Worm (Caenorhabditis elegans): ENCODE results near the gene grl-18.

DNA sequence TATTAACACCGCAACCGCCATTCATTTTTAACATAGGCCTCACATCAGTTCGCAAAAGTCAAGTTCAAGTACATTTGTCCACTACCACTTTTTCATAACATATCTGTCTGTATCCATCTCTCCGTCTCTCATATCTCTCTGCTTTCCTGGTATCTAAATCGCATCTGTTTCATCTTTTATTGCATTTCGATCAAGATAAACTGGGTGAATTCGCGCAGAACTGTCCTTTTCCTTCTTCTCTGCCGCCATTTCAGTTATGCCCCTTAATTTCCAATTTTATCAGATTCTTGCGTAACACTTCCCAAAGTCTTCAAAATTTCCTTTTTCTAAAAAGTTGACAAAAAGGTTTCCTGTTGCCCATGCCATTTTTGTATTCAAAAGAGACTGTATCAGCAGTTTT is 34.6 kb upstream of the grl-18 start:
- TF ChIP-seq dao-5 (tag; optimal IDR thresholded peaks at IDR 0.05), result no peak
- TF ChIP-seq W03F9.2 (tag; optimal IDR thresholded peaks at IDR 0.05), result no peak

Measured in whole organism, L4/young adult.